Worm (Caenorhabditis elegans): ENCODE results near the gene taf-7.2.

- no peak for TF ChIP-seq pqm-1 (tag; optimal IDR thresholded peaks at IDR 0.05)
- TF ChIP-seq egl-27 (tag; optimal IDR thresholded peaks at IDR 0.05): no peak
- TF ChIP-seq snpc-4 (tag; optimal IDR thresholded peaks at IDR 0.05): no peak
- no peak for TF ChIP-seq aly-2 (tag; optimal IDR thresholded peaks at IDR 0.05)
- no peak for TF ChIP-seq nhr-28 (tag; optimal IDR thresholded peaks at IDR 0.05)
- no peak for TF ChIP-seq nhr-43 (tag; optimal IDR thresholded peaks at IDR 0.05; ENCODE audit: poor library complexity, severe bottlenecking)
- no peak for TF ChIP-seq unc-39 (tag; optimal IDR thresholded peaks at IDR 0.05)
- TF ChIP-seq ceh-82 (tag; optimal IDR thresholded peaks at IDR 0.05): no peak
- TF ChIP-seq elt-3 (tag; optimal IDR thresholded peaks at IDR 0.05): no peak
These were observed 38.5 kb upstream of the taf-7.2 start for ce11 chrIII:12711682-12712081.
